Fruit fly (Drosophila melanogaster): ENCODE measurements around the gene CG42369.

Gene CG42369

dm6 chr2L:6356686-6357362 lies 40.2 kb downstream of the CG42369 start (continued):
- TF ChIP-seq Doc3 (GFP tag; IDR thresholded peaks at IDR 0.05; ENCODE audit: partially characterized antibody) (no peak), zen (tag; optimal IDR thresholded peaks at IDR 0.05) (peak; percentile 68), ATbp (GFP tag; optimal IDR thresholded peaks at IDR 0.05) (no peak), CG43689 (GFP tag; IDR thresholded peaks at IDR 0.05) (no peak), CG13296 (GFP tag; optimal IDR thresholded peaks at IDR 0.05) (peak; percentile 33), sc (optimal IDR thresholded peaks at IDR 0.05) (no peak), sc (GFP tag; optimal IDR thresholded peaks at IDR 0.05) (peak; percentile 5), Rfx (GFP tag; IDR thresholded peaks at IDR 0.05) (peak; percentile 67), Sry-δ (GFP tag; optimal IDR thresholded peaks at IDR 0.05) (no peak), twi (tag; optimal IDR thresholded peaks at IDR 0.05) (no peak), maf-S (GFP tag; optimal IDR thresholded peaks at IDR 0.05) (peak; percentile 9), Hr51 (GFP tag; optimal IDR thresholded peaks at IDR 0.05) (peak in 1 of 2 experiments; percentile 45), CG14710 (tag; optimal IDR thresholded peaks at IDR 0.05) (peak; percentile 62), Ets65A (GFP tag) (peak; percentile 82), croc (GFP tag; conservative IDR thresholded peaks at IDR 0.05) (no peak), PHDP (tag; optimal IDR thresholded peaks at IDR 0.05) (peak; percentile 25), CG4617 (GFP tag; optimal IDR thresholded peaks at IDR 0.05; ENCODE audit: borderline replicate concordance) (no peak), luna (GFP tag; optimal IDR thresholded peaks at IDR 0.05) (no peak), amos (GFP tag; IDR thresholded peaks at IDR 0.05; ENCODE audit: partially characterized antibody) (peak; percentile 59), NC2α (GFP tag; optimal IDR thresholded peaks at IDR 0.05) (no peak), CG18764 (GFP tag; optimal IDR thresholded peaks at IDR 0.05) (peak; percentile 56), Oli (tag; optimal IDR thresholded peaks at IDR 0.05) (peak; percentile 22), CG13424 (tag; optimal IDR thresholded peaks at IDR 0.05) (peak; percentile 17), slbo (GFP tag; IDR thresholded peaks at IDR 0.05) (peak; percentile 28), Meics (GFP tag; optimal IDR thresholded peaks at IDR 0.05) (peak; percentile 58), Lpt (GFP tag; optimal IDR thresholded peaks at IDR 0.05) (no peak), sima (GFP tag; optimal IDR thresholded peaks at IDR 0.05) (no peak), mld (GFP tag; IDR thresholded peaks at IDR 0.05; ENCODE audit: partially characterized antibody) (no peak), pan (optimal IDR thresholded peaks at IDR 0.05) (no peak), pan (GFP tag; optimal IDR thresholded peaks at IDR 0.05 in 1 of 2, IDR thresholded peaks at IDR 0.05 in 1 of 2) (peak in 1 of 2 experiments; percentile 59), NC2β (GFP tag; optimal IDR thresholded peaks at IDR 0.05) (no peak), Atf3 (GFP tag; optimal IDR thresholded peaks at IDR 0.05) (no peak), CG10267 (tag; optimal IDR thresholded peaks at IDR 0.05) (peak; percentile 58), CG11247 (GFP tag; IDR thresholded peaks at IDR 0.05) (peak; percentile 39; the same call in 1 of the 2 replicates), caup (GFP tag; optimal IDR thresholded peaks at IDR 0.05; ENCODE audit: severe bottlenecking) (peak; percentile 56), Optix (GFP tag; IDR thresholded peaks at IDR 0.05) (0 out of 3 replicates have a peak, but pooled peaks have one; percentile 40), CG10431 (GFP tag; optimal IDR thresholded peaks at IDR 0.05) (no peak), bab2 (GFP tag; optimal IDR thresholded peaks at IDR 0.05) (no peak), BEAF-32 (GFP tag; optimal IDR thresholded peaks at IDR 0.05) (no peak), tin (GFP tag; optimal IDR thresholded peaks at IDR 0.05) (peak; percentile 23), CG12299 (tag; optimal IDR thresholded peaks at IDR 0.05) (no peak), unpg (GFP tag; optimal IDR thresholded peaks at IDR 0.05) (peak; percentile 34), CG2199 (GFP tag; IDR thresholded peaks at IDR 0.05) (no peak), CG11456 (GFP tag; IDR thresholded peaks at IDR 0.05) (0 out of 3 replicates have a peak, but pooled peaks have one; percentile 57), CG4424 (GFP tag; optimal IDR thresholded peaks at IDR 0.05) (peak; percentile 63), otp (GFP tag; IDR thresholded peaks at IDR 0.05) (0 out of 3 replicates have a peak, but pooled peaks have one; percentile 26), Bteb2 (GFP tag; optimal IDR thresholded peaks at IDR 0.05) (no peak), CG1024 (GFP tag; IDR thresholded peaks at IDR 0.05) (peak; percentile 55; the same call in 1 of the 2 replicates), ken (GFP tag; IDR thresholded peaks at IDR 0.05) (0 out of 3 replicates have a peak, but pooled peaks have one; percentile 8)

Data from whole organism, embryonic.